Worm (Caenorhabditis elegans): Measurements from ENCODE around the gene F31E8.5.

DNA sequence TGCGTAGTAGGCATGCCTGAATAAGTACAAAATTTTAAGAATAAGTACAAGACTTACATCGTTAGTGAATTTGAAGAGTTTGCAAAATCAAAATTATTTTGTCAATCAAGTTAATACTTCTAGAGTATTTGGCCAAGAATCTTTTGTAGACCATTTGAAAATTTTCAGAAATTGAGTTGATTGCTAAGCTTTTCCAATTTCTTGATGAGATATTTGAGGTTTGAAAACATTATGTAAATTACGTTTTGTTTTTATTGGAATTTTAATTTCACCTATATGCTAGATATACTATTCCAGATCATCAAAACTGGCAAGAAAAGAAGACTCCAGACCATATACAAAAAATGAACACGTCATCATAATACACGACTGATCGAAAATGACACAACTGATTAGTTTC is 4.0 kb downstream of the F31E8.5 start, which contains the start of gene tab-1:
- TF ChIP-seq pha-4 (tag; optimal IDR thresholded peaks at IDR 0.05) = no peak
- no peak for TF ChIP-seq snpc-3.4 (tag; optimal IDR thresholded peaks at IDR 0.05)
- no peak for TF ChIP-seq ama-1 (optimal IDR thresholded peaks at IDR 0.05)
- TF ChIP-seq ama-1 (GFP tag; optimal IDR thresholded peaks at IDR 0.05) = no peak
- no peak for TF ChIP-seq lsl-1 (GFP tag; optimal IDR thresholded peaks at IDR 0.05)
- TF ChIP-seq lsy-27 (tag; optimal IDR thresholded peaks at IDR 0.05; ENCODE audit: borderline replicate concordance, insufficient read depth) = no peak
- TF ChIP-seq hmg-1.2 (GFP tag; IDR thresholded peaks at IDR 0.05) = no peak
- TF ChIP-seq ekl-4 (GFP tag; IDR thresholded peaks at IDR 0.05) = no peak
- TF ChIP-seq madf-8 (GFP tag; conservative IDR thresholded peaks at IDR 0.05) = no peak
- TF ChIP-seq nfya-1 (tag; optimal IDR thresholded peaks at IDR 0.05; ENCODE audit: borderline replicate concordance, insufficient read depth) = no peak
- TF ChIP-seq dox-1 (GFP tag; IDR thresholded peaks at IDR 0.05) = no peak
